Worm (Caenorhabditis elegans) whole organism, L4 larva: ENCODE results near the gene ins-13.

ENCODE experiments used
- ZK546.5 ChIP-seq, 2 experiments: sonication (generic microtip); optimal IDR thresholded peaks; 2 replicates each; lab custom pipeline; 2017; ENCODE audit warnings: missing biosample characterization in 2 of 2, missing genetic modification characterization in 2 of 2
- ceh-82 ChIP-seq: sonication (generic microtip); optimal IDR thresholded peaks from 2 replicates; lab custom pipeline; 2017; ENCODE audit warnings: missing biosample characterization, missing genetic modification characterization
- ces-1 ChIP-seq: fragments of 150-350 bp; sonication (generic microtip); optimal IDR thresholded peaks from 4 replicates; lab custom pipeline; 2014; ENCODE audit warnings: missing biosample characterization, missing genetic modification reagents, missing genetic modification characterization
- fkh-10 ChIP-seq: fragments of 150-350 bp; optimal IDR thresholded peaks from 2 replicates; lab custom pipeline; 2014; ENCODE audit warnings: missing biosample characterization, missing genetic modification reagents, missing genetic modification characterization
- hlh-11 ChIP-seq: fragments of 200-800 bp; sonication (Bioruptor generic); optimal IDR thresholded peaks from 2 replicates; lab custom pipeline; 2018; ENCODE audit warnings: mild to moderate bottlenecking, missing genetic modification characterization, missing compliant biosample characterization
- lin-39 ChIP-seq: fragments of 150-350 bp; optimal IDR thresholded peaks from 2 replicates; lab custom pipeline; 2014; ENCODE audit warnings: missing biosample characterization, missing genetic modification reagents, missing genetic modification characterization
- lsy-2 ChIP-seq, 2 experiments: fragments of 150-350 bp in 1 of 2; sonication (generic microtip) in 1 of 2; optimal IDR thresholded peaks; 2 replicates each; lab custom pipeline; 2014 to 2017; ENCODE audit warnings: missing biosample characterization in 2 of 2, missing genetic modification characterization in 2 of 2
- mdt-29 ChIP-seq: fragments of 200-800 bp; sonication (Bioruptor generic); IDR thresholded peaks from 2 replicates; pipeline ENCODE4 v1.3.6; 2022; ENCODE audit warnings: missing genetic modification reagents, missing genetic modification characterization, missing compliant biosample characterization
- nhr-6 ChIP-seq: fragments of 150-350 bp; optimal IDR thresholded peaks from 2 replicates; lab custom pipeline; 2014; ENCODE audit warnings: missing biosample characterization, missing genetic modification characterization
- nhr-77 ChIP-seq: fragments of 150-350 bp; optimal IDR thresholded peaks from 2 replicates; lab custom pipeline; 2014; ENCODE audit warnings: missing biosample characterization, missing genetic modification characterization
- pqm-1 ChIP-seq: sonication (generic microtip); optimal IDR thresholded peaks from 2 replicates; lab custom pipeline; 2017; ENCODE audit warnings: missing biosample characterization, missing genetic modification characterization
- skn-1 ChIP-seq: fragments of 150-350 bp; optimal IDR thresholded peaks from 2 replicates; lab custom pipeline; 2014; ENCODE audit warnings: missing biosample characterization, missing genetic modification characterization
- snpc-4 ChIP-seq: fragments of 150-350 bp; optimal IDR thresholded peaks from 2 replicates; lab custom pipeline; 2014; ENCODE audit warnings: missing biosample characterization, missing genetic modification characterization
- unc-39 ChIP-seq: sonication (generic microtip); optimal IDR thresholded peaks from 2 replicates; lab custom pipeline; 2017; ENCODE audit warnings: missing biosample characterization, missing genetic modification characterization

DNA sequence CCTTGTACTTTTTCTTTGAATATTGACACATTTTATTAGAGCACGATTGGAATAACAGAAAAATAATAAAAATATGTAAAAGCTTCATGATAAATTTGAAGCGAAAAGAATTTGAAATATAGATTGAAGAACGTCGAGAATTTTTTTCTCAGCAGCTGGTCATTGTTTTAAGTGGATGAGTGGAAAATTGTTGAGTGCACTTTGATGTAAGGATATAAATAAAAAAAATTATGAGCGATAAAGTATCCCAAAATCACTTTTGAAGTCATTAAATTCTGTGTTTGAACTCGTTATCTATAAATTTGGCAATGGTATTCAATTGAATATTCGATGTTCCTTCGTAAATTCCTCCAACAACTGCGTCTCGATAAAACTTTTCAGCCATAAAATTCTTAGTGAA lies at the start of gene ins-13:
- TF ChIP-seq mdt-29 (GFP tag; lab: Robert Waterston, UW), result no peak
- no peak for TF ChIP-seq skn-1 (tag; lab: Kevin White, UChicago)
- TF ChIP-seq fkh-10 (GFP tag; lab: Kevin White, UChicago), result no peak
- no peak for TF ChIP-seq hlh-11 (tag; lab: Kevin White, UChicago)
- no peak for TF ChIP-seq lin-39 (tag; lab: Kevin White, UChicago)
- TF ChIP-seq ces-1, result no peak
- TF ChIP-seq ceh-82 (tag; lab: Kevin White, UChicago), result no peak
- no peak for TF ChIP-seq unc-39 (tag; lab: Kevin White, UChicago)
- no peak for TF ChIP-seq pqm-1 (tag; lab: Kevin White, UChicago)
- no peak for TF ChIP-seq ZK546.5 (tag; optimal IDR thresholded peaks at IDR 0.05; lab: Kevin White, UChicago)
- no peak for TF ChIP-seq nhr-6 (tag; lab: Kevin White, UChicago)
- no peak for TF ChIP-seq snpc-4
- no peak for TF ChIP-seq lsy-2 (tag; optimal IDR thresholded peaks at IDR 0.05; lab: Kevin White, UChicago)
- TF ChIP-seq nhr-77 (tag; lab: Kevin White, UChicago), result no peak
